Fruit fly (Drosophila melanogaster): ENCODE measurements around the gene Apc.

- no peak for TF ChIP-seq CG14711 (tag; optimal IDR thresholded peaks at IDR 0.05)
- TF ChIP-seq CG12768 (GFP tag; optimal IDR thresholded peaks at IDR 0.05), result no peak
- TF ChIP-seq Hr96 (GFP tag; optimal IDR thresholded peaks at IDR 0.05), result no peak
- no peak for TF ChIP-seq ovo (GFP tag; optimal IDR thresholded peaks at IDR 0.05)
- no peak for TF ChIP-seq Mnt (GFP tag; optimal IDR thresholded peaks at IDR 0.05)
- TF ChIP-seq kay (GFP tag; ENCODE audit: borderline replicate concordance), result no peak
- TF ChIP-seq toe (GFP tag; optimal IDR thresholded peaks at IDR 0.05), result no peak
Observed at dm6 chr3R:28858241-28858647, 13.7 kb upstream of the Apc start.

Data from whole organism, adult.